Fruit fly (Drosophila melanogaster): ENCODE results near the gene yip2.

The yip2 gene

dm6 chr2L:9938631-9939256 lies 23.7 kb downstream of the yip2 start, which contains the start of the genes Datp and CG4619:
TSS of gene Datp (minus strand) at chr2L:9938790.
TSS of gene CG4619 (plus strand) at chr2L:9938863.
- no peak for TF ChIP-seq brk (GFP tag; optimal IDR thresholded peaks at IDR 0.05)
- TF ChIP-seq psq (GFP tag; optimal IDR thresholded peaks at IDR 0.05): peak; percentile 23
- peak; percentile 58 for TF ChIP-seq br (GFP tag; optimal IDR thresholded peaks at IDR 0.05)
- no peak for TF ChIP-seq Mio (GFP tag; optimal IDR thresholded peaks at IDR 0.05)
- peak; percentile 78 for TF ChIP-seq Hr83 (GFP tag; optimal IDR thresholded peaks at IDR 0.05; ENCODE audit: poor library complexity, severe bottlenecking)
- peak; percentile 40 for TF ChIP-seq CG9705 (GFP tag; optimal IDR thresholded peaks at IDR 0.05)
- TF ChIP-seq usp (GFP tag; optimal IDR thresholded peaks at IDR 0.05): no peak
- TF ChIP-seq OdsH (GFP tag; optimal IDR thresholded peaks at IDR 0.05): peak; percentile 52
- TF ChIP-seq Rel (GFP tag; optimal IDR thresholded peaks at IDR 0.05): no peak
- peak; percentile 36 for TF ChIP-seq Rel (tag; optimal IDR thresholded peaks at IDR 0.05)
- no peak for TF ChIP-seq jim (GFP tag; optimal IDR thresholded peaks at IDR 0.05)
- peak; percentile 78 for TF ChIP-seq rgr (GFP tag; optimal IDR thresholded peaks at IDR 0.05)
- peak; percentile 83 for TF ChIP-seq Hnf4 (GFP tag; optimal IDR thresholded peaks at IDR 0.05)
- TF ChIP-seq CG32264 (GFP tag; optimal IDR thresholded peaks at IDR 0.05): peak; percentile 20
- TF ChIP-seq N (GFP tag; optimal IDR thresholded peaks at IDR 0.05): no peak
- TF ChIP-seq ey (GFP tag; optimal IDR thresholded peaks at IDR 0.05): no peak
- no peak for TF ChIP-seq pan (optimal IDR thresholded peaks at IDR 0.05)
- peak; percentile 34 for TF ChIP-seq Sp1 (GFP tag; optimal IDR thresholded peaks at IDR 0.05)
- peak; percentile 49 for TF ChIP-seq HLH106 (tag; optimal IDR thresholded peaks at IDR 0.05)
- TF ChIP-seq sv (GFP tag; optimal IDR thresholded peaks at IDR 0.05): peak; percentile 46
- peak; percentile 60 for TF ChIP-seq h (GFP tag; optimal IDR thresholded peaks at IDR 0.05)
- peak; percentile 52 for TF ChIP-seq fru (GFP tag; optimal IDR thresholded peaks at IDR 0.05)
- no peak for TF ChIP-seq dsf (GFP tag; optimal IDR thresholded peaks at IDR 0.05; ENCODE audit: borderline replicate concordance)
- TF ChIP-seq Myc (optimal IDR thresholded peaks at IDR 0.05): peak; percentile 89
- peak; percentile 58 for TF ChIP-seq Jra (GFP tag; optimal IDR thresholded peaks at IDR 0.05)
- peak; percentile 2 to 69 for TF ChIP-seq foxo (GFP tag; optimal IDR thresholded peaks at IDR 0.05)
- no peak for TF ChIP-seq Dfd (GFP tag; optimal IDR thresholded peaks at IDR 0.05)

- TF ChIP-seq fru (GFP tag; optimal IDR thresholded peaks at IDR 0.05): peak; percentile 39
- TF ChIP-seq h (GFP tag; optimal IDR thresholded peaks at IDR 0.05): peak; percentile 67
- no peak for TF ChIP-seq sage (GFP tag; optimal IDR thresholded peaks at IDR 0.05)
- TF ChIP-seq rgr (GFP tag; optimal IDR thresholded peaks at IDR 0.05): peak; percentile 40
- TF ChIP-seq Myc (optimal IDR thresholded peaks at IDR 0.05): no peak
- peak; percentile 31 for TF ChIP-seq ey (GFP tag; optimal IDR thresholded peaks at IDR 0.05)
- TF ChIP-seq Rel (GFP tag; optimal IDR thresholded peaks at IDR 0.05): no peak
- TF ChIP-seq Rel (tag; optimal IDR thresholded peaks at IDR 0.05): no peak
- peak in 1 of 2 experiments; percentile 36 for TF ChIP-seq foxo (GFP tag; optimal IDR thresholded peaks at IDR 0.05)
- TF ChIP-seq Hnf4 (GFP tag; optimal IDR thresholded peaks at IDR 0.05): peak; percentile 64
- TF ChIP-seq HLH106 (tag; optimal IDR thresholded peaks at IDR 0.05): no peak
- no peak for TF ChIP-seq psq (GFP tag; optimal IDR thresholded peaks at IDR 0.05)
Measured at dm6 chr2L:9943521-9943920, 28.5 kb downstream of the yip2 start.

dm6 chr2L:9945086-9945485 lies 30.0 kb downstream of the yip2 start:
- TF ChIP-seq tai (GFP tag; optimal IDR thresholded peaks at IDR 0.05): no peak
- no peak for TF ChIP-seq br (GFP tag; optimal IDR thresholded peaks at IDR 0.05)
- peak; percentile 39 for TF ChIP-seq Hnf4 (GFP tag; optimal IDR thresholded peaks at IDR 0.05)
- no peak for TF ChIP-seq dmrt93B (GFP tag; optimal IDR thresholded peaks at IDR 0.05)

dm6 chr2L:9946051-9946450 lies 31.0 kb downstream of the yip2 start:
- TF ChIP-seq Dif (GFP tag; optimal IDR thresholded peaks at IDR 0.05; ENCODE audit: partially characterized antibody) (peak; percentile 75), Rel (GFP tag; optimal IDR thresholded peaks at IDR 0.05) (no peak), Rel (tag; optimal IDR thresholded peaks at IDR 0.05) (no peak), Vsx2 (GFP tag; optimal IDR thresholded peaks at IDR 0.05; ENCODE audit: partially characterized antibody) (peak; percentile 56), Abd-B (GFP tag; optimal IDR thresholded peaks at IDR 0.05) (no peak), Hr83 (GFP tag; optimal IDR thresholded peaks at IDR 0.05; ENCODE audit: poor library complexity, severe bottlenecking) (peak; percentile 62)

Data from whole organism, wandering third instar larva.